Fruit fly (Drosophila melanogaster): ENCODE results near the gene Uba4.

DNA sequence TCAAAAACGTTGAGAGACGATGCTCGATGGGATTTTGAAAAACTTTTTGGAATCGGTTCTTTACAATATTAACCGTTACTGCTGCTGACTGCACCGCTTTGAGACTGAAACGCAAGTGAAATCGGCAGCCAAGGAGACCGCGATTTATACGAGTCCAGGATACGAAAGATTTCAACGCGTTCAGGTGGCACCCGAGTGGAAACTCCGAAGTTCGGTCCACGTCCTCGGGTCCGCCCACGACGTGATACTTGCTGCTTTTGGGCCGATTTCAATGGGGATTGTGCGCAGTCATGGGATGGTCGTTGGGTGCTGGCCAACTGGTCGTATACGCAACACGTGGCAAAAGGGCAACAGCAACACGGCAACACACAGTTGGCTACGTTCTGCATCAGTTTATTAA lies 10.5 kb upstream of the Uba4 start, which contains the start of gene Dh31:
- TF ChIP-seq Dfd (GFP tag; optimal IDR thresholded peaks at IDR 0.05) (no peak), usp (GFP tag; optimal IDR thresholded peaks at IDR 0.05) (no peak), psq (GFP tag; optimal IDR thresholded peaks at IDR 0.05) (no peak), Vsx2 (GFP tag; optimal IDR thresholded peaks at IDR 0.05; ENCODE audit: partially characterized antibody) (no peak), fru (GFP tag; optimal IDR thresholded peaks at IDR 0.05) (no peak), sv (GFP tag; optimal IDR thresholded peaks at IDR 0.05) (no peak)

All from whole organism, wandering third instar larva.